Fruit fly (Drosophila melanogaster): ENCODE results near the gene CG4053.

DNA sequence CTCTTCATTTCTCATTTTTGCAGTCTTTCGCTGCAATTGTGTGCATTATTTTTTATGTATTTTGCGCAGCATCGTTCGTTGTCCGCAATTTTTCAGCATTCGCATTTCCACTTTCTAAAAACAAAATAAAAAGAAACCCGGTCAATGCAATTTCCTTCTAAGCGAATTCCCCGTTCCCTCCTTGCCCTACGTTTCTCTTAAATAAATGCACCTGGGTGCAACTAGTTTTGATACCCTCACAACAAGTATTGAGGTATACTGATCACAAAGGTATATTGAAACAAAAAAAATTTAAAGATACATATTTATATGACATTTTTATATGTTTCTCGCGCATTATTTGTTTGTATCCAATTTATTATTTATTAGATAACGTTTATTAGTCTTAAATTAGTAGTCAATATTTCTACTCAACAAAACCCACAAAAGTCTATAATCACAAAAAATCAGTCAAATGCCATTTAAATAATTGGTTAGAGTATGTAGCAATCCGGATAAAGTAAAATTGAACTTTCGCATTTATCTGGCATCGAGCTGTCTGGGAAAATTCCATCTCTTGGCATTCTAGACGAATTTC lies 50.6 kb downstream of the CG4053 start:
- TF ChIP-seq bab2 (GFP tag; optimal IDR thresholded peaks at IDR 0.05) (no peak), CG11560 (tag; IDR thresholded peaks at IDR 0.05) (no peak), p53 (GFP tag; optimal IDR thresholded peaks at IDR 0.05) (no peak), CG7786 (GFP tag; optimal IDR thresholded peaks at IDR 0.05) (no peak), Bgb (GFP tag; IDR thresholded peaks at IDR 0.05; ENCODE audit: partially characterized antibody) (no peak), CG12219 (GFP tag; optimal IDR thresholded peaks at IDR 0.05) (no peak), twi (tag; optimal IDR thresholded peaks at IDR 0.05) (no peak), btn (GFP tag; optimal IDR thresholded peaks at IDR 0.05) (no peak), h (optimal IDR thresholded peaks at IDR 0.05) (no peak)

Measured in whole organism, embryonic.